Fruit fly (Drosophila melanogaster) whole organism, embryonic: ENCODE data around the gene CG34384.
A peak's percentile ranks its signal among the peaks of the same experiment; 100 is the strongest.

ENCODE experiments used
- CG10543 ChIP-seq: fragments of 200-800 bp; sonication (Bioruptor generic); optimal IDR thresholded peaks from 3 replicates; lab custom pipeline; 2017; ENCODE audit warnings: missing biosample characterization, mild to moderate bottlenecking, missing genetic modification characterization, moderate library complexity
- CG11695 ChIP-seq: fragments of 200-800 bp; sonication (Bioruptor generic); IDR thresholded peaks from 3 replicates; pipeline ENCODE4 v1.3.6; 2022; ENCODE audit warnings: missing biosample characterization, missing genetic modification characterization
- CG11723 ChIP-seq: fragments of 200-800 bp; sonication (Bioruptor generic); optimal IDR thresholded peaks from 2 replicates; lab custom pipeline; 2017; ENCODE audit warnings: missing biosample characterization, mild to moderate bottlenecking, missing genetic modification characterization
- CG1529 ChIP-seq: fragments of 200-800 bp; sonication (Bioruptor generic); optimal IDR thresholded peaks from 3 replicates; lab custom pipeline; 2018; ENCODE audit warnings: missing biosample characterization, missing genetic modification characterization
- CG15514 ChIP-seq: fragments of 200-800 bp; sonication (Bioruptor generic); optimal IDR thresholded peaks from 3 replicates; lab custom pipeline; 2017; ENCODE audit warnings: missing biosample characterization, missing genetic modification characterization, mild to moderate bottlenecking, moderate library complexity, missing genetic modification reagents
- CG1602 ChIP-seq: fragments of 200-800 bp; sonication (Bioruptor generic); optimal IDR thresholded peaks from 3 replicates; lab custom pipeline; 2016; ENCODE audit warnings: missing biosample characterization, missing genetic modification characterization
- CG16815 ChIP-seq: fragments of 200-800 bp; sonication (Bioruptor generic); optimal IDR thresholded peaks from 3 replicates; lab custom pipeline; 2017; ENCODE audit warnings: missing biosample characterization, mild to moderate bottlenecking, missing genetic modification characterization
- CG1792 ChIP-seq: fragments of 200-800 bp; sonication (Bioruptor generic); optimal IDR thresholded peaks from 2 replicates; lab custom pipeline; 2016; ENCODE audit warnings: missing biosample characterization, missing genetic modification characterization
- CG18599 ChIP-seq: fragments of 200-800 bp; sonication (Bioruptor generic); optimal IDR thresholded peaks from 3 replicates; lab custom pipeline; 2017; ENCODE audit warnings: missing biosample characterization, missing genetic modification characterization, mild to moderate bottlenecking, moderate library complexity, missing genetic modification reagents
- CG2889 ChIP-seq: fragments of 200-800 bp; sonication (Bioruptor generic); IDR thresholded peaks from 3 replicates; pipeline ENCODE4 v1.3.6; 2022; ENCODE audit warnings: missing biosample characterization, missing genetic modification characterization
- CG4328 ChIP-seq: fragments of 200-800 bp; sonication (Bioruptor generic); optimal IDR thresholded peaks from 3 replicates; lab custom pipeline; 2017; ENCODE audit warnings: missing biosample characterization, missing genetic modification reagents, missing genetic modification characterization
- CG43689 ChIP-seq: fragments of 200-800 bp; sonication (Bioruptor generic); IDR thresholded peaks from 2 replicates; pipeline ENCODE4 v1.3.6; 2022; ENCODE audit warnings: missing biosample characterization, missing genetic modification characterization
- CG4707 ChIP-seq: fragments of 200-800 bp; sonication (Bioruptor generic); optimal IDR thresholded peaks from 2 replicates; lab custom pipeline; 2018; ENCODE audit warnings: missing biosample characterization, mild to moderate bottlenecking, missing genetic modification characterization, moderate library complexity
- CG5180 ChIP-seq: fragments of 200-800 bp; sonication (Bioruptor generic); optimal IDR thresholded peaks from 3 replicates; lab custom pipeline; 2017; ENCODE audit warnings: missing biosample characterization, missing genetic modification characterization, mild to moderate bottlenecking, moderate library complexity, missing genetic modification reagents
- CG6272 ChIP-seq: fragments of 200-800 bp; sonication (Bioruptor generic); IDR thresholded peaks from 2 replicates; pipeline ENCODE4 v1.3.6; 2022; ENCODE audit warnings: missing biosample characterization, missing genetic modification characterization
- CG7357 ChIP-seq: fragments of 200-800 bp; sonication (Bioruptor generic); IDR thresholded peaks from 3 replicates; pipeline ENCODE4 v1.3.6; 2022; ENCODE audit warnings: missing biosample characterization, missing genetic modification characterization
- CG7372 ChIP-seq: fragments of 200-800 bp; sonication (Bioruptor generic); IDR thresholded peaks from 2 replicates; pipeline ENCODE4 v1.3.6; 2022; ENCODE audit warnings: missing biosample characterization, missing genetic modification characterization
- CG8089 ChIP-seq: fragments of 200-800 bp; sonication (Bioruptor generic); optimal IDR thresholded peaks from 3 replicates; lab custom pipeline; 2016; ENCODE audit warnings: missing biosample characterization, missing genetic modification characterization
- CG9437 ChIP-seq: fragments of 200-800 bp; sonication (Bioruptor generic); optimal IDR thresholded peaks from 2 replicates; lab custom pipeline; 2018; ENCODE audit warnings: missing biosample characterization, mild to moderate bottlenecking, missing genetic modification characterization
- CG9727 ChIP-seq: fragments of 200-800 bp; sonication (Bioruptor generic); optimal IDR thresholded peaks from 3 replicates; lab custom pipeline; 2017; ENCODE audit warnings: missing biosample characterization, mild to moderate bottlenecking, missing genetic modification characterization
- CG9876 ChIP-seq: fragments of 200-800 bp; sonication (Bioruptor generic); optimal IDR thresholded peaks from 2 replicates; lab custom pipeline; 2016; ENCODE audit warnings: missing biosample characterization, missing genetic modification characterization
- Camta ChIP-seq: fragments of 200-800 bp; sonication (Bioruptor generic); optimal IDR thresholded peaks from 2 replicates; lab custom pipeline; 2016; ENCODE audit warnings: missing biosample characterization, missing genetic modification characterization
- CoRest ChIP-seq: fragments of 200-800 bp; sonication (Bioruptor generic); optimal IDR thresholded peaks from 3 replicates; lab custom pipeline; 2018; ENCODE audit warnings: missing biosample characterization, mild to moderate bottlenecking, missing genetic modification characterization, moderate library complexity
- Deaf1 ChIP-seq: fragments of 200-800 bp; optimal IDR thresholded peaks from 3 replicates; lab custom pipeline; 2019; ENCODE audit warnings: missing biosample characterization, mild to moderate bottlenecking, missing genetic modification characterization, moderate library complexity
- Doc2 ChIP-seq: fragments of 200-800 bp; sonication (Bioruptor generic); IDR thresholded peaks from 2 replicates; pipeline ENCODE4 v1.3.6; 2022; ENCODE audit warnings: missing biosample characterization, missing genetic modification characterization
- Drgx ChIP-seq: fragments of 200-800 bp; sonication (Bioruptor generic); IDR thresholded peaks from 2 replicates; pipeline ENCODE4 v1.3.6; 2022; ENCODE audit warnings: missing biosample characterization, missing genetic modification characterization
- E2f1 ChIP-seq: fragments of 200-800 bp; sonication (Bioruptor generic); IDR thresholded peaks from 2 replicates; pipeline ENCODE4 v1.3.6; 2022; ENCODE audit warnings: missing biosample characterization, missing genetic modification characterization
- E2f2 ChIP-seq: fragments of 200-800 bp; sonication (Bioruptor generic); IDR thresholded peaks from 2 replicates; pipeline ENCODE4 v1.3.6; 2022; ENCODE audit warnings: missing biosample characterization, missing genetic modification characterization
- Ets65A ChIP-seq: fragments of 200-800 bp; sonication (Bioruptor generic); peaks from one replicate; lab custom pipeline; 2016; ENCODE audit warnings: missing biosample characterization, missing genetic modification characterization
- Hr3 ChIP-seq: fragments of 200-800 bp; sonication (Bioruptor generic); optimal IDR thresholded peaks from 3 replicates; lab custom pipeline; 2016; ENCODE audit warnings: missing biosample characterization, missing genetic modification characterization
- Lim3 ChIP-seq: fragments of 200-800 bp; sonication (Bioruptor generic); IDR thresholded peaks from 2 replicates; pipeline ENCODE4 v1.3.6; 2022; ENCODE audit warnings: missing biosample characterization, missing genetic modification characterization
- MESR4 ChIP-seq: fragments of 200-800 bp; sonication (Bioruptor generic); optimal IDR thresholded peaks from 2 replicates; lab custom pipeline; 2018; ENCODE audit warnings: missing biosample characterization, mild to moderate bottlenecking, missing genetic modification characterization, moderate library complexity
- Mad ChIP-seq: fragments of 200-800 bp; sonication (Bioruptor generic); optimal IDR thresholded peaks from 2 replicates; lab custom pipeline; 2016; ENCODE audit warnings: missing biosample characterization, missing genetic modification characterization
- Mrtf ChIP-seq: fragments of 200-800 bp; sonication (Bioruptor generic); IDR thresholded peaks from 3 replicates; pipeline ENCODE4 v1.3.6; 2022; ENCODE audit warnings: missing biosample characterization, missing genetic modification characterization
- Oli ChIP-seq: fragments of 200-800 bp; sonication (Bioruptor generic); optimal IDR thresholded peaks from 2 replicates; lab custom pipeline; 2018; ENCODE audit warnings: missing biosample characterization, mild to moderate bottlenecking, missing genetic modification characterization, moderate library complexity
- Pdp1 ChIP-seq, 2 experiments: fragments of 200-800 bp; sonication (Bioruptor generic); optimal IDR thresholded peaks; 3 replicates each; lab custom pipeline; 2016; ENCODE audit warnings: missing biosample characterization in 2 of 2, missing genetic modification characterization in 2 of 2, mild to moderate bottlenecking in 1 of 2, moderate library complexity in 1 of 2
- Poxn ChIP-seq: fragments of 200-800 bp; sonication (Bioruptor generic); IDR thresholded peaks from 2 replicates; pipeline ENCODE4 v1.3.6; 2022; ENCODE audit warnings: missing biosample characterization, missing genetic modification characterization
- Side ChIP-seq: fragments of 200-800 bp; sonication (Bioruptor generic); optimal IDR thresholded peaks from 2 replicates; lab custom pipeline; 2016; ENCODE audit warnings: missing biosample characterization, missing genetic modification characterization
- Six4 ChIP-seq: fragments of 200-800 bp; sonication (Bioruptor generic); optimal IDR thresholded peaks from 2 replicates; lab custom pipeline; 2016; ENCODE audit warnings: missing biosample characterization, missing genetic modification characterization
- az2 ChIP-seq: fragments of 200-800 bp; sonication (Bioruptor generic); optimal IDR thresholded peaks from 3 replicates; lab custom pipeline; 2016; ENCODE audit warnings: missing biosample characterization, missing genetic modification characterization
- bbx ChIP-seq: fragments of 200-800 bp; sonication (Bioruptor generic); IDR thresholded peaks from 2 replicates; pipeline ENCODE4 v1.3.6; 2022; ENCODE audit warnings: missing biosample characterization, missing genetic modification characterization; ENCODE audit not compliant: partially characterized antibody
- exex ChIP-seq: fragments of 200-800 bp; sonication (Bioruptor generic); optimal IDR thresholded peaks from 4 replicates; lab custom pipeline; 2018; ENCODE audit warnings: missing biosample characterization, mild to moderate bottlenecking, missing genetic modification characterization, moderate library complexity
- grn ChIP-seq: fragments of 200-800 bp; sonication (Bioruptor generic); optimal IDR thresholded peaks from 3 replicates; lab custom pipeline; 2017; ENCODE audit warnings: missing biosample characterization, missing genetic modification characterization
- ken ChIP-seq: fragments of 200-800 bp; sonication (Bioruptor generic); IDR thresholded peaks from 3 replicates; pipeline ENCODE4 v1.3.6; 2022; ENCODE audit warnings: missing biosample characterization, missing genetic modification characterization
- pfk ChIP-seq: fragments of 200-800 bp; sonication (Bioruptor generic); optimal IDR thresholded peaks from 2 replicates; lab custom pipeline; 2018; ENCODE audit warnings: missing biosample characterization, mild to moderate bottlenecking, missing genetic modification characterization, moderate library complexity
- stwl ChIP-seq: fragments of 200-800 bp; sonication (Bioruptor generic); optimal IDR thresholded peaks from 3 replicates; lab custom pipeline; 2018; ENCODE audit warnings: missing biosample characterization, mild to moderate bottlenecking, missing genetic modification characterization, moderate library complexity
- ttk ChIP-seq: fragments of 200-800 bp; sonication (Bioruptor generic); IDR thresholded peaks from 2 replicates; pipeline ENCODE4 v2.1.2; 2022; ENCODE audit warnings: missing biosample characterization, missing genetic modification characterization
- tx ChIP-seq: fragments of 200-800 bp; sonication (Bioruptor generic); optimal IDR thresholded peaks from 2 replicates; lab custom pipeline; 2016; ENCODE audit warnings: missing biosample characterization, missing genetic modification characterization
- wek ChIP-seq: fragments of 200-800 bp; sonication (Bioruptor generic); optimal IDR thresholded peaks from 3 replicates; lab custom pipeline; 2018; ENCODE audit warnings: missing biosample characterization, mild to moderate bottlenecking, missing genetic modification characterization, moderate library complexity
- zfh1 ChIP-seq: fragments of 200-800 bp; sonication (Bioruptor generic); IDR thresholded peaks from 3 replicates; pipeline ENCODE4 v1.3.6; 2022; ENCODE audit warnings: missing biosample characterization, missing genetic modification characterization
- zfh2 ChIP-seq: fragments of 200-800 bp; sonication (Bioruptor generic); optimal IDR thresholded peaks from 2 replicates; lab custom pipeline; 2016; ENCODE audit warnings: missing biosample characterization, missing genetic modification characterization

Gene CG34384

dm6 chr3R:7813981-7814529 is at the start of gene CG34384:
Gene CG34384 (plus strand): TSS chr3R:7814361.
- TF ChIP-seq CG2889 (GFP tag; lab: Robert Waterston, UW): no peak
- TF ChIP-seq CG11723 (GFP tag; lab: Kevin White, UChicago): peak; percentile 37
- no peak for TF ChIP-seq Mad (GFP tag; lab: Kevin White, UChicago)
- TF ChIP-seq Hr3 (GFP tag; lab: Kevin White, UChicago): no peak
- peak; percentile 84 for TF ChIP-seq CG10543 (GFP tag; lab: Kevin White, UChicago)
- TF ChIP-seq Side (GFP tag; lab: Kevin White, UChicago): peak; percentile 31
- TF ChIP-seq ttk (GFP tag; lab: Robert Waterston, UW): no peak
- no peak for TF ChIP-seq pfk
- TF ChIP-seq CG11695: 0 out of 3 replicates have a peak, but pooled peaks have one; percentile 38
- no peak for TF ChIP-seq CG7357 (GFP tag; lab: Robert Waterston, UW)
- no peak for TF ChIP-seq bbx (GFP tag; lab: Robert Waterston, UW)
- TF ChIP-seq CG5180 (GFP tag; lab: Kevin White, UChicago): peak; percentile 48
- peak; percentile 57 for TF ChIP-seq az2 (GFP tag; lab: Kevin White, UChicago)
- TF ChIP-seq E2f2 (GFP tag; lab: Robert Waterston, UW): no peak
- TF ChIP-seq zfh1 (GFP tag; lab: Robert Waterston, UW): no peak
- TF ChIP-seq CoRest (tag; lab: Kevin White, UChicago): peak; percentile 70
- TF ChIP-seq Pdp1 (GFP tag; optimal IDR thresholded peaks at IDR 0.05; lab: Kevin White, UChicago): peak; percentile 21 to 51
- TF ChIP-seq Mrtf: no peak
- peak; percentile 88 for TF ChIP-seq CG18599 (GFP tag; lab: Kevin White, UChicago)
- peak; percentile 82 for TF ChIP-seq CG9727 (GFP tag; lab: Kevin White, UChicago)
- peak; percentile 89 for TF ChIP-seq Deaf1 (tag; lab: Kevin White, UChicago)
- TF ChIP-seq Drgx: no peak
- TF ChIP-seq E2f1 (GFP tag; lab: Robert Waterston, UW): no peak
- TF ChIP-seq Poxn: no peak
- peak; percentile 14 for TF ChIP-seq tx
- no peak for TF ChIP-seq wek (GFP tag; lab: Kevin White, UChicago)
- peak; percentile 42 for TF ChIP-seq zfh2 (GFP tag; lab: Kevin White, UChicago)
- TF ChIP-seq exex: peak; percentile 17
- TF ChIP-seq CG4328: peak; percentile 75
- TF ChIP-seq CG9876 (GFP tag; lab: Kevin White, UChicago): no peak
- TF ChIP-seq CG9437 (GFP tag; lab: Kevin White, UChicago): peak; percentile 40
- no peak for TF ChIP-seq CG1792
- TF ChIP-seq Six4: peak; percentile 39
- peak; percentile 35 for TF ChIP-seq CG1602 (GFP tag; lab: Kevin White, UChicago)
- TF ChIP-seq CG16815 (GFP tag; lab: Kevin White, UChicago): peak; percentile 35
- no peak for TF ChIP-seq grn
- 0 out of 2 replicates have a peak, but pooled peaks have one; percentile 20 for TF ChIP-seq CG6272
- no peak for TF ChIP-seq ken (GFP tag; lab: Robert Waterston, UW)
- peak; percentile 85 for TF ChIP-seq Ets65A (GFP tag; lab: Kevin White, UChicago)
- TF ChIP-seq Doc2 (GFP tag; lab: Robert Waterston, UW): no peak
- TF ChIP-seq CG7372 (GFP tag; lab: Robert Waterston, UW): no peak
- TF ChIP-seq Lim3: no peak
- no peak for TF ChIP-seq MESR4 (GFP tag; lab: Kevin White, UChicago)
- TF ChIP-seq stwl (tag; lab: Kevin White, UChicago): no peak
- peak; percentile 8 for TF ChIP-seq CG8089
- peak; percentile 67 for TF ChIP-seq Oli (tag; lab: Kevin White, UChicago)
- peak; percentile 86 for TF ChIP-seq CG15514 (GFP tag; lab: Kevin White, UChicago)
- no peak for TF ChIP-seq CG43689 (GFP tag; lab: Robert Waterston, UW)
- TF ChIP-seq CG4707 (GFP tag; lab: Kevin White, UChicago): no peak
- TF ChIP-seq CG1529 (GFP tag; lab: Kevin White, UChicago): no peak
- peak; percentile 46 for TF ChIP-seq Camta (GFP tag; lab: Kevin White, UChicago)
